Worm (Caenorhabditis elegans): ENCODE results near the gene C50D2.2.

ce11 chrII:159294-159922 lies 50.4 kb downstream of the C50D2.2 start:
- TF ChIP-seq aha-1 (tag; optimal IDR thresholded peaks at IDR 0.05), result no peak
- TF ChIP-seq mdl-1 (tag; optimal IDR thresholded peaks at IDR 0.05), result peak in 1 of 2 experiments; percentile 10
- no peak for TF ChIP-seq ceh-82 (tag; optimal IDR thresholded peaks at IDR 0.05)
- TF ChIP-seq ztf-11 (tag; optimal IDR thresholded peaks at IDR 0.05), result no peak
- no peak for TF ChIP-seq lin-15B (tag; optimal IDR thresholded peaks at IDR 0.05)
- no peak for TF ChIP-seq lin-13 (GFP tag; optimal IDR thresholded peaks at IDR 0.05)
- TF ChIP-seq lsy-2 (tag; optimal IDR thresholded peaks at IDR 0.05), result peak; percentile 31 to 68
- no peak for TF ChIP-seq nhr-11 (tag; optimal IDR thresholded peaks at IDR 0.05)

Measured in whole organism, L1 larva.